Fruit fly (Drosophila melanogaster): ENCODE data around the gene hoe1.

Gene hoe1

DNA sequence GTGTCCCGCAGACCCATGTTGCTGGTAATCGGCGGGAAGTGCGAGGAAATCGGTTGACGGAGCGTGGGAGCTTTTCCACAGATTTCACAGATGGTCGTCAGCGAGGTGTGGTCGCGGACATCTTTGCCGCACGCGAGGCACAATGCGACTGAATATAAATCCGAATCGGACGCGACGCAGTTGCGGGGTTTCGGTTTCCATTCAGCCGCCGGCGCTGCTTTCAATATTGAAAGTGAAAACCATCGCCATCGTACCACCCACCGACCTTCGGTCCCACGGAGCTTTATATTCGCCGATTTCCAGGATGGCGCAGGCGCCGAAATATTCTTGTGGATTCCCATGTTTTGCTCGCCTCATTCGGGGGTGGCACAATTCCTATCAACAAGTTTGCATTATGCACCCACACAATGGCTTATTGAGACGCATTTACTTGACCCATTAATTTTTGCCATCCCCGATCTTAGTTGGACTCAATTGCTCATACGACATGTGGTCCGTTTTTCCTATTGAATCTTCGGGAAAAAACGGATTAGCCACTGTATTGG, 4.2 kb upstream of the hoe1 start, which contains the start of gene hoe2 (continued):
- TF ChIP-seq CG6689 (GFP tag; IDR thresholded peaks at IDR 0.05) (no peak), BEAF-32 (GFP tag; optimal IDR thresholded peaks at IDR 0.05) (no peak), wek (GFP tag; optimal IDR thresholded peaks at IDR 0.05) (no peak), CG3995 (GFP tag; optimal IDR thresholded peaks at IDR 0.05) (no peak), Chrac-16 (GFP tag; optimal IDR thresholded peaks at IDR 0.05) (no peak), Fer1 (GFP tag; optimal IDR thresholded peaks at IDR 0.05) (peak; percentile 80), sd (tag; optimal IDR thresholded peaks at IDR 0.05) (no peak), Meics (GFP tag; optimal IDR thresholded peaks at IDR 0.05) (peak; percentile 4), CG16779 (GFP tag; IDR thresholded peaks at IDR 0.05) (0 out of 2 replicates have a peak, but pooled peaks have one; percentile 29), CG34224 (GFP tag; IDR thresholded peaks at IDR 0.05; ENCODE audit: partially characterized antibody) (0 out of 3 replicates have a peak, but pooled peaks have one; percentile 9), ken (GFP tag; IDR thresholded peaks at IDR 0.05) (no peak), Rfx (GFP tag; IDR thresholded peaks at IDR 0.05) (0 out of 2 replicates have a peak, but pooled peaks have one; percentile 20), CG8359 (GFP tag; optimal IDR thresholded peaks at IDR 0.05; ENCODE audit: borderline replicate concordance) (no peak), knrl (GFP tag; IDR thresholded peaks at IDR 0.05; ENCODE audit: partially characterized antibody) (no peak), CHES-1-like (GFP tag; optimal IDR thresholded peaks at IDR 0.05) (no peak), CG32532 (GFP tag; IDR thresholded peaks at IDR 0.05) (peak; percentile 41; the same call in 1 of the 2 replicates), CG15514 (GFP tag; optimal IDR thresholded peaks at IDR 0.05) (peak; percentile 48)

DNA sequence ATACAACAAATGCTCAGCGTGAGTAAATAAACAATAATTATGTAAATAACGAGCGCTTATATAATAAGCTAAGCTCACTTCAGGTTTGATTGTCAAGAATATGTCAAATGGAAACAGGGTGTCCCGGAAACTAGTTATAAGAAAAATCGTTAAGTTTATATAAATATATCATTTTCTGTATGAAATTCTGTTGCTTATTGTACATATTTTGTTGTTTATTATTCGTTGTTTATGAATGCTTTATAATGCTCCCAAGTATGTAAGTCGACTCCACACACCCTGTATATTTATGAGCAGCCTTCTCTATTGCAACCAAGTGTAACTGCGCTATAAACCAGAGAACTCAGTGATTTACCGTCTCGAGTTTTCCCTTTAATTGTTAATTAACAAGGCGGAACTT, 1.6 kb downstream of the hoe1 start:
- TF ChIP-seq row (GFP tag; IDR thresholded peaks at IDR 0.05) (peak; percentile 30; the same call in 1 of the 3 replicates), CG15269 (tag; optimal IDR thresholded peaks at IDR 0.05) (peak; percentile 20), Bdp1 (GFP tag; optimal IDR thresholded peaks at IDR 0.05) (no peak), ara (GFP tag; IDR thresholded peaks at IDR 0.05) (peak; percentile 39; the same call in 1 of the 2 replicates), Dll (GFP tag; IDR thresholded peaks at IDR 0.05; ENCODE audit: partially characterized antibody) (no peak), CG18764 (GFP tag; optimal IDR thresholded peaks at IDR 0.05) (no peak), CG10366 (GFP tag; IDR thresholded peaks at IDR 0.05) (0 out of 2 replicates have a peak, but pooled peaks have one; percentile 8), CG3281 (GFP tag; optimal IDR thresholded peaks at IDR 0.05) (peak; percentile 28), sim (GFP tag; IDR thresholded peaks at IDR 0.05) (no peak), bigmax (GFP tag; optimal IDR thresholded peaks at IDR 0.05) (no peak), Drgx (GFP tag; IDR thresholded peaks at IDR 0.05) (peak; percentile 44), B-H1 (GFP tag; IDR thresholded peaks at IDR 0.05) (no peak), CG6689 (GFP tag; IDR thresholded peaks at IDR 0.05) (no peak), tap (tag; optimal IDR thresholded peaks at IDR 0.05) (peak; percentile 8), CG12071 (GFP tag; optimal IDR thresholded peaks at IDR 0.05) (peak; percentile 1), CG7556 (GFP tag; optimal IDR thresholded peaks at IDR 0.05) (no peak), CG14050 (GFP tag; IDR thresholded peaks at IDR 0.05) (0 out of 3 replicates have a peak, but pooled peaks have one; percentile 10), hkb (optimal IDR thresholded peaks at IDR 0.05) (no peak), hkb (GFP tag; IDR thresholded peaks at IDR 0.05) (0 out of 2 replicates have a peak, but pooled peaks have one; percentile 13), pan (optimal IDR thresholded peaks at IDR 0.05) (no peak), pan (GFP tag; optimal IDR thresholded peaks at IDR 0.05 in 1 of 2, IDR thresholded peaks at IDR 0.05 in 1 of 2) (peak in 1 of 2 experiments; percentile 21), CG14860 (GFP tag; IDR thresholded peaks at IDR 0.05; ENCODE audit: partially characterized antibody) (no peak), CG13624 (GFP tag; optimal IDR thresholded peaks at IDR 0.05) (no peak), Aef1 (GFP tag; IDR thresholded peaks at IDR 0.05) (no peak), pros (GFP tag; optimal IDR thresholded peaks at IDR 0.05) (no peak), Tbp (GFP tag; optimal IDR thresholded peaks at IDR 0.05) (no peak), Oli (tag; optimal IDR thresholded peaks at IDR 0.05) (peak; percentile 19), btn (GFP tag; optimal IDR thresholded peaks at IDR 0.05) (no peak), sens (GFP tag) (peak; percentile 83), unpg (GFP tag; optimal IDR thresholded peaks at IDR 0.05) (peak; percentile 41), da (GFP tag; optimal IDR thresholded peaks at IDR 0.05) (no peak), peb (GFP tag; IDR thresholded peaks at IDR 0.05) (no peak), CG10147 (GFP tag; optimal IDR thresholded peaks at IDR 0.05) (no peak), E2f1 (GFP tag; IDR thresholded peaks at IDR 0.05) (peak; percentile 15; the same call in 1 of the 2 replicates)

All from whole organism, embryonic.